Worm (Caenorhabditis elegans) whole organism, late embryonic: ENCODE data around the gene nhr-268.

Experiments used
- C08G9.2 ChIP-seq: sonication (generic microtip); optimal IDR thresholded peaks from 2 replicates; lab custom pipeline; 2016; ENCODE audit warnings: mild to moderate bottlenecking, missing genetic modification characterization, moderate library complexity, missing compliant biosample characterization
- C38D4.7 ChIP-seq: fragments of 200-800 bp; sonication (Bioruptor generic); optimal IDR thresholded peaks from 2 replicates; lab custom pipeline; 2018; ENCODE audit warnings: mild to moderate bottlenecking, missing genetic modification characterization, moderate library complexity, missing compliant biosample characterization
- K02D7.2 ChIP-seq: sonication (generic microtip); optimal IDR thresholded peaks from 2 replicates; lab custom pipeline; 2017; ENCODE audit warnings: mild to moderate bottlenecking, missing genetic modification characterization, missing compliant biosample characterization
- T23F11.4 ChIP-seq: fragments of 200-800 bp; sonication (Bioruptor generic); optimal IDR thresholded peaks from 2 replicates; lab custom pipeline; 2018; ENCODE audit warnings: mild to moderate bottlenecking, missing genetic modification characterization, missing compliant biosample characterization
- ahr-1 ChIP-seq: sonication (generic microtip); optimal IDR thresholded peaks from 2 replicates; lab custom pipeline; 2016; ENCODE audit warnings: missing genetic modification characterization, missing compliant biosample characterization
- ama-1 ChIP-seq: fragments of 150-350 bp; optimal IDR thresholded peaks from 2 replicates; lab custom pipeline; 2014
- ceh-14 ChIP-seq: sonication (generic microtip); optimal IDR thresholded peaks from 2 replicates; lab custom pipeline; 2016; ENCODE audit warnings: missing genotype, missing genetic modification characterization, missing compliant biosample characterization
- ceh-18 ChIP-seq: sonication (generic microtip); optimal IDR thresholded peaks from 2 replicates; lab custom pipeline; 2016; ENCODE audit warnings: missing genetic modification characterization, missing compliant biosample characterization
- ceh-2 ChIP-seq: sonication (generic microtip); optimal IDR thresholded peaks from 2 replicates; lab custom pipeline; 2016; ENCODE audit warnings: missing genotype, missing genetic modification characterization, missing compliant biosample characterization
- ceh-22 ChIP-seq: sonication (generic microtip); optimal IDR thresholded peaks from 2 replicates; lab custom pipeline; 2017; ENCODE audit warnings: missing biosample characterization, missing genetic modification characterization
- ceh-31 ChIP-seq: sonication (generic microtip); optimal IDR thresholded peaks from 2 replicates; lab custom pipeline; 2016; ENCODE audit warnings: missing genetic modification characterization, missing compliant biosample characterization
- ceh-34 ChIP-seq: sonication (generic microtip); optimal IDR thresholded peaks from 2 replicates; lab custom pipeline; 2016; ENCODE audit warnings: mild to moderate bottlenecking, missing genetic modification characterization, missing compliant biosample characterization
- ceh-9 ChIP-seq: sonication (generic microtip); optimal IDR thresholded peaks from 2 replicates; lab custom pipeline; 2016; ENCODE audit warnings: mild to moderate bottlenecking, missing genetic modification characterization, inconsistent platforms, missing compliant biosample characterization
- che-1 ChIP-seq: sonication (generic microtip); optimal IDR thresholded peaks from 2 replicates; lab custom pipeline; 2016; ENCODE audit warnings: mild to moderate bottlenecking, missing genetic modification characterization, missing compliant biosample characterization
- dve-1 ChIP-seq: sonication (generic microtip); optimal IDR thresholded peaks from 2 replicates; lab custom pipeline; 2017; ENCODE audit warnings: antibody characterized with exemption, mild to moderate bottlenecking, missing genetic modification characterization, missing compliant biosample characterization
- ets-4 ChIP-seq: sonication (generic microtip); optimal IDR thresholded peaks from 2 replicates; lab custom pipeline; 2016; ENCODE audit warnings: missing genetic modification characterization, missing compliant biosample characterization
- eyg-1 ChIP-seq: sonication (generic microtip); optimal IDR thresholded peaks from 2 replicates; lab custom pipeline; 2016; ENCODE audit warnings: missing genotype, missing genetic modification characterization, missing compliant biosample characterization
- fkh-6 ChIP-seq: sonication (generic microtip); optimal IDR thresholded peaks from 2 replicates; lab custom pipeline; 2016; ENCODE audit warnings: missing genetic modification characterization, missing compliant biosample characterization
- hlh-13 ChIP-seq: fragments of 200-800 bp; sonication (Bioruptor generic); optimal IDR thresholded peaks from 2 replicates; lab custom pipeline; 2018; ENCODE audit warnings: mild to moderate bottlenecking, missing genetic modification characterization, missing compliant biosample characterization
- hlh-8 ChIP-seq: sonication (generic microtip); optimal IDR thresholded peaks from 2 replicates; lab custom pipeline; 2016; ENCODE audit warnings: missing genotype, missing genetic modification characterization, missing compliant biosample characterization
- lim-6 ChIP-seq: sonication (generic microtip); optimal IDR thresholded peaks from 2 replicates; lab custom pipeline; 2016; ENCODE audit warnings: missing genetic modification characterization, missing compliant biosample characterization
- lin-11 ChIP-seq: fragments of 200-800 bp; sonication (Bioruptor generic); optimal IDR thresholded peaks from 2 replicates; lab custom pipeline; 2018; ENCODE audit warnings: mild to moderate bottlenecking, missing genetic modification characterization, missing compliant biosample characterization
- mec-3 ChIP-seq: sonication (generic microtip); optimal IDR thresholded peaks from 2 replicates; lab custom pipeline; 2016; ENCODE audit warnings: borderline replicate concordance, missing genetic modification characterization, missing compliant biosample characterization
- odd-2 ChIP-seq: sonication (generic microtip); optimal IDR thresholded peaks from 2 replicates; lab custom pipeline; 2017; ENCODE audit warnings: antibody characterized with exemption, mild to moderate bottlenecking, missing genetic modification characterization, missing compliant biosample characterization
- pax-1 ChIP-seq: fragments of 150-350 bp; optimal IDR thresholded peaks from 2 replicates; lab custom pipeline; 2014; ENCODE audit warnings: missing biosample characterization, missing genetic modification characterization
- pqm-1 ChIP-seq: sonication (generic microtip); optimal IDR thresholded peaks from 2 replicates; lab custom pipeline; 2016; ENCODE audit warnings: missing genetic modification characterization, missing compliant biosample characterization
- rnt-1 ChIP-seq: sonication (generic microtip); optimal IDR thresholded peaks from 2 replicates; lab custom pipeline; 2016; ENCODE audit warnings: missing genetic modification characterization, missing compliant biosample characterization
- sox-4 ChIP-seq: sonication (generic microtip); optimal IDR thresholded peaks from 2 replicates; lab custom pipeline; 2017; ENCODE audit warnings: mild to moderate bottlenecking, missing genetic modification characterization, inconsistent platforms, missing compliant biosample characterization
- tbx-2 ChIP-seq: sonication (generic microtip); optimal IDR thresholded peaks from 2 replicates; lab custom pipeline; 2016; ENCODE audit warnings: missing genetic modification characterization, missing compliant biosample characterization
- unc-3 ChIP-seq, 2 experiments: fragments of 200-800 bp in 1 of 2; sonication (Bioruptor generic) in 1 of 2; sonication (generic microtip) in 1 of 2; conservative IDR thresholded peaks in 1 of 2; optimal IDR thresholded peaks in 1 of 2; 2 replicates each; pipeline versions ENCODE4 v1.3.6 to Lab custom; 2016 to 2022; ENCODE audit warnings: missing compliant biosample characterization in 2 of 2, missing genetic modification characterization in 2 of 2, missing genetic modification reagents in 1 of 2
- unc-55 ChIP-seq: sonication (generic microtip); optimal IDR thresholded peaks from 2 replicates; lab custom pipeline; 2017; ENCODE audit warnings: missing biosample characterization, missing genetic modification reagents, missing genetic modification characterization

nhr-268 gene

DNA sequence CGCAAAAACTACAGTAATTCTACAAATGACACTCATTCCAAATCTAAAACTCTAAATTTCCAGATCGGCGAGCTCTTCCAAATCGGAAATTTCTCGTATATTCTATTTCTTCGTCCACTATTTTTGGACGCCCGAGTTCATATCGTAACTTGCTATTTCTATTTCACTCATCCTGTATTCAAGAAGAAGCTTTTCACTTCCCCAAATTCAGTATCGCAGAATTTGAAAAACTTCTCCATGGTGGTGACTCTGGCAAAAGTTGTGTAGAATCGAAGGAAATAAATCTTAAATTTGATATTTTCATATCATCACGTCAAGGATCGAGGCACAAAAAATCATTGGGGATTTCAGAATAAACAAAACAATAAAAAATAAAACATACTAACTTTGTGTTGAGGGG is 37.9 kb upstream of the nhr-268 start:
- TF ChIP-seq rnt-1 (tag; lab: Kevin White, UChicago) (no peak), ahr-1 (no peak), ceh-2 (tag; lab: Kevin White, UChicago) (no peak), mec-3 (tag; lab: Kevin White, UChicago) (no peak)

ce11 chrV:15654124-15654523 is 35.9 kb upstream of the nhr-268 start, which contains the start of gene F53E4.2:
F53E4.2 (plus strand) TSS chrV:15654424.
- TF ChIP-seq ceh-9 (tag; lab: Kevin White, UChicago): no peak

DNA sequence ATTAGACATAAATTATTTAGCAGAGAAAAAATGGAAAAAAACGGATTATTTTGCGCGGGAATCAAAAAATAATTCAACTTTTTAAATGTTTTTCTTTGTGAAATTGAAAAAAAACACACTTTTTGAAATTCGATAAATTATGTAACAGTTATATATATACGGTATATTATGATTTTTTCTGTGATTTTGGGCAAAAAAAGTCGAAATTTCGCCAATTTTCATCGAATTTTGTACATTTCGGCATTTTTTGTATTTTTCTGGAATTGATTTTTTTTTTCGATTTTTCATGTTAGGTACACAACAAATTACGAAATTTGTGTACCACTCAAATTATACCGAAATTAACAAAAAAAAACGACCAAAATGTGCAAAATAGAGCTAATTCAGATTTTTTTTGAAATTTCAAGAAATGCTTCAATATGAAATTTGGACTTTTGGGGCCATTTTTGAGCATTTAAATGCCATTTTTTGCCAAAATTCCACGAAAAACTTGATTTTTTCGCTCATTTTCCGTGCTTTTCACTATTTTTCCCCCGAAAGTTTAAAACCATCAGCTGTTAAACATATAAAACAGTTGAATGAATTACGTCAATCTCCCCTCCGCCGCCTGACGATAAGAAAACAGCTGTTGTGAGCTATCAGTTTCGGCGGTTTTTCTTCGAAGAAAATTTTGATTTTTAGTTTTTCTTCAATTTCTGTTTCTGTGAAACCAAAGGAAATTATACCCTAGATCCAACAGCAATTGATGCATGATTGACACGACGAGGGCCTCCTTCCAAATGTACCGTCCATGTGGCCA is 31.6 kb upstream of the nhr-268 start:
- TF ChIP-seq tbx-2 (tag; lab: Kevin White, UChicago): no peak

- TF ChIP-seq K02D7.2 (tag; lab: Kevin White, UChicago): no peak
- TF ChIP-seq rnt-1 (tag; lab: Kevin White, UChicago): peak; percentile 22
Observed at ce11 chrV:15661003-15661402, 29.0 kb upstream of the nhr-268 start.

- TF ChIP-seq che-1 (tag; lab: Kevin White, UChicago) (no peak), sox-4 (tag; lab: Kevin White, UChicago) (no peak), hlh-13 (no peak), eyg-1 (no peak), fkh-6 (tag; lab: Kevin White, UChicago) (no peak), tbx-2 (tag; lab: Kevin White, UChicago) (no peak), lim-6 (no peak), ama-1 (lab: Kevin White, UChicago) (no peak), dve-1 (tag; lab: Kevin White, UChicago) (no peak), ets-4 (tag; lab: Kevin White, UChicago) (no peak), unc-55 (no peak), odd-2 (tag; lab: Kevin White, UChicago) (no peak), ceh-22 (tag; lab: Kevin White, UChicago) (no peak), T23F11.4 (GFP tag; lab: Kevin White, UChicago) (no peak), C38D4.7 (GFP tag; lab: Kevin White, UChicago) (no peak), ceh-34 (tag; lab: Kevin White, UChicago) (no peak), C08G9.2 (tag; lab: Kevin White, UChicago) (no peak), mec-3 (tag; lab: Kevin White, UChicago) (no peak), ceh-9 (tag; lab: Kevin White, UChicago) (no peak), hlh-8 (no peak)
Observed at ce11 chrV:15661580-15661979, 28.5 kb upstream of the nhr-268 start.

- peak; percentile 20 for TF ChIP-seq ceh-18 (tag; lab: Kevin White, UChicago)
- no peak for TF ChIP-seq unc-3 (GFP tag; conservative IDR thresholded peaks at IDR 0.05; lab: Robert Waterston, UW)
- TF ChIP-seq unc-3 (tag; optimal IDR thresholded peaks at IDR 0.05; lab: Kevin White, UChicago): no peak
- TF ChIP-seq ceh-14 (tag; lab: Kevin White, UChicago): no peak
- no peak for TF ChIP-seq pqm-1 (tag; lab: Kevin White, UChicago)
- TF ChIP-seq unc-55: peak; percentile 60
- no peak for TF ChIP-seq lim-6
- peak; percentile 17 for TF ChIP-seq rnt-1 (tag; lab: Kevin White, UChicago)
- peak; percentile 57 for TF ChIP-seq dve-1 (tag; lab: Kevin White, UChicago)
- TF ChIP-seq pax-1 (tag; lab: Kevin White, UChicago): peak; percentile 62
- TF ChIP-seq lin-11: no peak
- TF ChIP-seq ceh-31: peak; percentile 22
Observed at ce11 chrV:15664053-15664661, 25.9 kb upstream of the nhr-268 start.
